Worm (Caenorhabditis elegans) whole organism, mixed stage, embryonic: ENCODE results near the gene Y32B12B.8.

Experiments
- M03D4.4 ChIP-seq: sonication (generic microtip); optimal IDR thresholded peaks from 2 replicates; lab custom pipeline; 2017; ENCODE audit warnings: mild to moderate bottlenecking, missing genetic modification characterization, missing compliant biosample characterization
- bed-3 ChIP-seq: fragments of 200-800 bp; sonication (Bioruptor generic); optimal IDR thresholded peaks from 3 replicates; lab custom pipeline; 2018; ENCODE audit warnings: mild to moderate bottlenecking, missing genetic modification characterization, moderate library complexity, missing compliant biosample characterization
- blmp-1 ChIP-seq: fragments of 150-350 bp; optimal IDR thresholded peaks from 2 replicates; lab custom pipeline; 2014; ENCODE audit warnings: missing biosample characterization, missing genetic modification characterization
- ceh-39 ChIP-seq: fragments of 150-350 bp; optimal IDR thresholded peaks from 2 replicates; lab custom pipeline; 2014; ENCODE audit warnings: missing biosample characterization, missing genetic modification characterization
- ceh-43 ChIP-seq: fragments of 200-800 bp; sonication (Bioruptor generic); optimal IDR thresholded peaks from 2 replicates; lab custom pipeline; 2018; ENCODE audit warnings: mild to moderate bottlenecking, missing genetic modification characterization, moderate library complexity, missing compliant biosample characterization
- ceh-83 ChIP-seq: fragments of 200-800 bp; sonication (Bioruptor generic); optimal IDR thresholded peaks from 2 replicates; lab custom pipeline; 2018; ENCODE audit warnings: mild to moderate bottlenecking, missing genetic modification characterization, missing compliant biosample characterization
- ces-1 ChIP-seq: fragments of 150-350 bp; optimal IDR thresholded peaks from 2 replicates; lab custom pipeline; 2014; ENCODE audit warnings: missing biosample characterization, missing genetic modification reagents, missing genetic modification characterization
- cnd-1 ChIP-seq: fragments of 200-800 bp; sonication (Bioruptor generic); optimal IDR thresholded peaks from 2 replicates; lab custom pipeline; 2018; ENCODE audit warnings: mild to moderate bottlenecking, missing genetic modification characterization, missing compliant biosample characterization
- drap-1 ChIP-seq: fragments of 200-800 bp; sonication (Bioruptor generic); optimal IDR thresholded peaks from 3 replicates; lab custom pipeline; 2018; ENCODE audit warnings: mild to moderate bottlenecking, missing genetic modification characterization, missing compliant biosample characterization
- elt-1 ChIP-seq: sonication (generic microtip); optimal IDR thresholded peaks from 2 replicates; lab custom pipeline; 2017; ENCODE audit warnings: missing genetic modification characterization, mild to moderate bottlenecking, missing compliant biosample characterization, antibody characterized with exemption, moderate library complexity, borderline replicate concordance; ENCODE audit not compliant: insufficient read depth
- elt-3 ChIP-seq: fragments of 150-350 bp; optimal IDR thresholded peaks from 2 replicates; lab custom pipeline; 2014; ENCODE audit warnings: missing biosample characterization, missing genetic modification characterization
- flh-1 ChIP-seq: fragments of 200-800 bp; sonication (Bioruptor generic); optimal IDR thresholded peaks from 2 replicates; lab custom pipeline; 2018; ENCODE audit warnings: mild to moderate bottlenecking, missing genetic modification characterization, moderate library complexity, missing compliant biosample characterization
- ham-2 ChIP-seq: fragments of 200-800 bp; sonication (Bioruptor generic); optimal IDR thresholded peaks from 2 replicates; lab custom pipeline; 2018; ENCODE audit warnings: mild to moderate bottlenecking, missing genetic modification characterization, missing compliant biosample characterization
- hlh-1 ChIP-seq: fragments of 150-350 bp; optimal IDR thresholded peaks from 2 replicates; lab custom pipeline; 2014; ENCODE audit warnings: missing biosample characterization, missing genetic modification reagents, missing genetic modification characterization
- lin-13 ChIP-seq: fragments of 150-350 bp; optimal IDR thresholded peaks from 2 replicates; lab custom pipeline; 2014; ENCODE audit warnings: missing biosample characterization, missing genetic modification characterization
- lin-32 ChIP-seq: fragments of 200-800 bp; sonication (Bioruptor generic); optimal IDR thresholded peaks from 2 replicates; lab custom pipeline; 2018; ENCODE audit warnings: mild to moderate bottlenecking, missing genetic modification characterization, missing compliant biosample characterization
- lsy-2 ChIP-seq: fragments of 150-350 bp; optimal IDR thresholded peaks from 2 replicates; lab custom pipeline; 2014; ENCODE audit warnings: missing biosample characterization, missing genetic modification characterization
- mab-5 ChIP-seq: fragments of 150-350 bp; optimal IDR thresholded peaks from 2 replicates; lab custom pipeline; 2014; ENCODE audit warnings: missing biosample characterization, missing genetic modification characterization
- mep-1 ChIP-seq: fragments of 150-350 bp; optimal IDR thresholded peaks from 2 replicates; lab custom pipeline; 2017; ENCODE audit warnings: missing biosample characterization, missing genetic modification reagents, missing genetic modification characterization, inconsistent platforms
- mls-2 ChIP-seq: sonication (generic microtip); optimal IDR thresholded peaks from 2 replicates; lab custom pipeline; 2016; ENCODE audit warnings: mild to moderate bottlenecking, missing genetic modification characterization, moderate library complexity, missing compliant biosample characterization
- nhr-12 ChIP-seq: fragments of 150-350 bp; optimal IDR thresholded peaks from 2 replicates; lab custom pipeline; 2014; ENCODE audit warnings: missing biosample characterization, missing genetic modification characterization
- nhr-2 ChIP-seq: fragments of 150-350 bp; optimal IDR thresholded peaks from 2 replicates; lab custom pipeline; 2014; ENCODE audit warnings: missing biosample characterization, missing genetic modification characterization
- nhr-237 ChIP-seq: fragments of 150-350 bp; optimal IDR thresholded peaks from 2 replicates; lab custom pipeline; 2014; ENCODE audit warnings: missing biosample characterization, missing genetic modification characterization
- nhr-28 ChIP-seq: fragments of 150-350 bp; optimal IDR thresholded peaks from 2 replicates; lab custom pipeline; 2014; ENCODE audit warnings: missing biosample characterization, missing genetic modification characterization
- nhr-76 ChIP-seq: sonication (generic microtip); optimal IDR thresholded peaks from 2 replicates; lab custom pipeline; 2017; ENCODE audit warnings: missing biosample characterization, missing genetic modification characterization
- pha-4 ChIP-seq: fragments of 150-350 bp; optimal IDR thresholded peaks from 2 replicates; lab custom pipeline; 2018; ENCODE audit warnings: missing biosample characterization, missing genetic modification reagents, missing genetic modification characterization
- sem-2 ChIP-seq: fragments of 200-800 bp; sonication (Bioruptor generic); optimal IDR thresholded peaks from 2 replicates; lab custom pipeline; 2018; ENCODE audit warnings: mild to moderate bottlenecking, missing genetic modification characterization, missing compliant biosample characterization
- snpc-4 ChIP-seq: fragments of 150-350 bp; optimal IDR thresholded peaks from 2 replicates; lab custom pipeline; 2014; ENCODE audit warnings: missing biosample characterization, missing genetic modification characterization
- sptf-1 ChIP-seq: sonication (generic microtip); optimal IDR thresholded peaks from 2 replicates; lab custom pipeline; 2017; ENCODE audit warnings: mild to moderate bottlenecking, missing genetic modification characterization, moderate library complexity, missing compliant biosample characterization
- tbx-8 ChIP-seq: fragments of 200-800 bp; sonication (Bioruptor generic); optimal IDR thresholded peaks from 2 replicates; lab custom pipeline; 2018; ENCODE audit warnings: mild to moderate bottlenecking, missing genetic modification characterization, moderate library complexity, missing compliant biosample characterization
- unc-120 ChIP-seq: sonication (generic microtip); optimal IDR thresholded peaks from 2 replicates; lab custom pipeline; 2017; ENCODE audit warnings: missing genetic modification characterization, missing compliant biosample characterization; ENCODE audit not compliant: poor library complexity, severe bottlenecking
- unc-39 ChIP-seq: fragments of 150-350 bp; optimal IDR thresholded peaks from 2 replicates; lab custom pipeline; 2014; ENCODE audit warnings: missing biosample characterization, missing genetic modification characterization
- unc-62 ChIP-seq: fragments of 150-350 bp; optimal IDR thresholded peaks from 2 replicates; lab custom pipeline; 2014; ENCODE audit warnings: missing biosample characterization, missing genetic modification reagents, missing genetic modification characterization
- zip-8 ChIP-seq: fragments of 150-350 bp; optimal IDR thresholded peaks from 2 replicates; lab custom pipeline; 2014; ENCODE audit warnings: missing biosample characterization, missing genetic modification characterization
- ztf-11 ChIP-seq: fragments of 150-350 bp; optimal IDR thresholded peaks from 2 replicates; lab custom pipeline; 2014; ENCODE audit warnings: missing biosample characterization, missing genetic modification characterization

The Y32B12B.8 gene

DNA sequence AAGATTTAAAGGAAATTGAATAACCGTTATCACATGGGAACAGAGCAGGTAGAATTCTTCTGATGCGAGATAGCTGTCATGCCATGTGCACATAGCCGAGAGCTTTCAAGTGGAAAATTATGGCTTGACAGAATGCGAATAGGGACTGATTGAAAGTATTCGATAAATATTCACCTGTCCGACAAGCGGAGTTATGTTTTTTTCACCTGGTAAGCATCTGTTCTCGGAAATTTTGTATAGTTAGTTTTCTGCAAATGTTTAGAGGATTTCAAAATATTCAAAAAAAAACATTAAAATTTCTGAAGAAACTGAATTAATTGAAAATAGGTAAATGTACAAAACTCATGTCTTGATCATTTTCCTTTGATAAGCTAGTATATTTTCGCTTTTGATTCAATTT is 37.8 kb upstream of the Y32B12B.8 start, which contains the start of gene srh-136:
TSS of gene srh-136 (minus strand) at position 93 of the 400 bp plus-strand sequence.
- no peak for TF ChIP-seq lsy-2 (tag; lab: Kevin White, UChicago)
- TF ChIP-seq ceh-43 (GFP tag; lab: Kevin White, UChicago) = no peak
- no peak for TF ChIP-seq sem-2
- TF ChIP-seq elt-3 (tag; lab: Kevin White, UChicago) = no peak
- TF ChIP-seq zip-8 = no peak
- TF ChIP-seq tbx-8 (GFP tag; lab: Kevin White, UChicago) = no peak
- no peak for TF ChIP-seq hlh-1 (tag; lab: Kevin White, UChicago)
- TF ChIP-seq nhr-237 (tag; lab: Kevin White, UChicago) = no peak
- no peak for TF ChIP-seq elt-1 (tag; lab: Kevin White, UChicago)
- no peak for TF ChIP-seq cnd-1
- TF ChIP-seq ces-1 (GFP tag; lab: Kevin White, UChicago) = no peak
- no peak for TF ChIP-seq ham-2 (GFP tag; lab: Kevin White, UChicago)

DNA sequence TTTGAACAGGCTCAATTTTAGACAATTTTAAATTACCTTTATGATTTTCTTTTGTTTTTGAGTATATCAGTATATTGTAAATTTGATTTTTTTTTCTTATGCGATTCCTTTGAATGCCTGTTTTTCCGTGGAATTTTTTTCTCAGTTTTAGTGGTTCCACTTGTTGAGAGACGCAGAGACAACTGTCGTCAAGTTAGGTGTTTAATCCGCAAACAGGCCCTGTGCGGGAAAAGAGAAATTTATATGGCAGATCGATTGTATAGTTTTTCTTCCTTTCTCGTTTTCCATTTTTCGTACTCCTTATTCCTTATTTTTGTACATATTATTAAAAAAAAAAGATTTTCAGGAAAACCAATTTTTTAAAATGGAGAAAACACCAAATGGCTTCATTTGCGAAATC is 36.3 kb upstream of the Y32B12B.8 start, which contains the start of gene F36D3.1:
TSS of gene F36D3.1 (plus strand) at position 347 of the 400 bp plus-strand sequence.
- TF ChIP-seq unc-120 (no peak), nhr-28 (tag; lab: Kevin White, UChicago) (no peak), tbx-8 (GFP tag; lab: Kevin White, UChicago) (no peak), M03D4.4 (tag; lab: Kevin White, UChicago) (no peak), nhr-76 (tag; lab: Kevin White, UChicago) (no peak), ceh-43 (GFP tag; lab: Kevin White, UChicago) (no peak), zip-8 (no peak), unc-62 (GFP tag; lab: Kevin White, UChicago) (no peak), ceh-39 (tag; lab: Kevin White, UChicago) (no peak), cnd-1 (no peak), mls-2 (no peak), drap-1 (GFP tag; lab: Kevin White, UChicago) (no peak), elt-3 (tag; lab: Kevin White, UChicago) (no peak), pha-4 (tag; lab: Kevin White, UChicago) (peak; percentile 34), mab-5 (tag; lab: Kevin White, UChicago) (no peak), ces-1 (GFP tag; lab: Kevin White, UChicago) (peak; percentile 20), nhr-2 (tag; lab: Kevin White, UChicago) (no peak), elt-1 (tag; lab: Kevin White, UChicago) (no peak), snpc-4 (no peak), flh-1 (GFP tag; lab: Kevin White, UChicago) (no peak), nhr-237 (tag; lab: Kevin White, UChicago) (no peak), nhr-12 (tag; lab: Kevin White, UChicago) (no peak), sptf-1 (tag; lab: Kevin White, UChicago) (no peak), lin-13 (tag; lab: Kevin White, UChicago) (no peak), sem-2 (no peak), bed-3 (GFP tag; lab: Kevin White, UChicago) (no peak), lin-32 (GFP tag; lab: Kevin White, UChicago) (no peak), ztf-11 (tag; lab: Kevin White, UChicago) (no peak), unc-39 (tag; lab: Kevin White, UChicago) (no peak), lsy-2 (tag; lab: Kevin White, UChicago) (peak; percentile 45), blmp-1 (tag; lab: Kevin White, UChicago) (no peak), mep-1 (tag; lab: Kevin White, UChicago) (peak; percentile 44), hlh-1 (tag; lab: Kevin White, UChicago) (peak; percentile 50), ceh-83 (GFP tag; lab: Kevin White, UChicago) (no peak), ham-2 (GFP tag; lab: Kevin White, UChicago) (no peak)

- no peak for TF ChIP-seq nhr-12 (tag; lab: Kevin White, UChicago)
- TF ChIP-seq drap-1 (GFP tag; lab: Kevin White, UChicago) = no peak
- no peak for TF ChIP-seq mab-5 (tag; lab: Kevin White, UChicago)
- no peak for TF ChIP-seq unc-62 (GFP tag; lab: Kevin White, UChicago)
- no peak for TF ChIP-seq ham-2 (GFP tag; lab: Kevin White, UChicago)
- TF ChIP-seq sptf-1 (tag; lab: Kevin White, UChicago) = no peak
- TF ChIP-seq mls-2 = no peak
- TF ChIP-seq zip-8 = no peak
- no peak for TF ChIP-seq cnd-1
- no peak for TF ChIP-seq ztf-11 (tag; lab: Kevin White, UChicago)
- TF ChIP-seq elt-3 (tag; lab: Kevin White, UChicago) = no peak
- TF ChIP-seq tbx-8 (GFP tag; lab: Kevin White, UChicago) = no peak
- no peak for TF ChIP-seq elt-1 (tag; lab: Kevin White, UChicago)
- TF ChIP-seq nhr-28 (tag; lab: Kevin White, UChicago) = no peak
- no peak for TF ChIP-seq lin-32 (GFP tag; lab: Kevin White, UChicago)
- TF ChIP-seq ces-1 (GFP tag; lab: Kevin White, UChicago) = no peak
- TF ChIP-seq lsy-2 (tag; lab: Kevin White, UChicago) = no peak
These were observed 32.1 kb upstream of the Y32B12B.8 start, which contains the start of gene F36D3.14 for ce11 chrV:16503164-16503563. Gene F36D3.14 (minus strand): TSS chrV:16503264.
